Worm (Caenorhabditis elegans) whole organism, L4 larva: ENCODE results near the gene F47B8.3.

Source experiments
- T20F7.1 ChIP-seq: fragments of 200-800 bp; sonication (Bioruptor generic); optimal IDR thresholded peaks from 2 replicates; lab custom pipeline; 2018; ENCODE audit warnings: mild to moderate bottlenecking, missing genetic modification characterization, missing compliant biosample characterization
- Y48G9A.11 ChIP-seq: fragments of 200-800 bp; sonication (Bioruptor generic); IDR thresholded peaks from 2 replicates; pipeline ENCODE4 v1.3.6; 2022; ENCODE audit warnings: missing genetic modification reagents, missing genetic modification characterization, missing compliant biosample characterization
- aly-2 ChIP-seq: sonication (generic microtip); optimal IDR thresholded peaks from 2 replicates; lab custom pipeline; 2018; ENCODE audit warnings: missing biosample characterization, missing genetic modification characterization
- skn-1 ChIP-seq: fragments of 150-350 bp; optimal IDR thresholded peaks from 2 replicates; lab custom pipeline; 2014; ENCODE audit warnings: missing biosample characterization, missing genetic modification characterization
- unc-130 ChIP-seq: sonication (generic microtip); optimal IDR thresholded peaks from 2 replicates; lab custom pipeline; 2016; ENCODE audit warnings: missing genetic modification reagents, missing genetic modification characterization, missing compliant biosample characterization
- unc-62 ChIP-seq, 3 experiments: fragments of 150-350 bp in 1 of 3; sonication (generic microtip); optimal IDR thresholded peaks in 2 of 3; peaks in 1 of 3; 1 replicate in 1 of 3; 2 replicates in 2 of 3; lab custom pipeline; 2014 to 2017; ENCODE audit warnings: missing biosample characterization in 3 of 3, missing genetic modification characterization in 3 of 3, missing genetic modification reagents in 3 of 3, missing genotype in 1 of 3

DNA sequence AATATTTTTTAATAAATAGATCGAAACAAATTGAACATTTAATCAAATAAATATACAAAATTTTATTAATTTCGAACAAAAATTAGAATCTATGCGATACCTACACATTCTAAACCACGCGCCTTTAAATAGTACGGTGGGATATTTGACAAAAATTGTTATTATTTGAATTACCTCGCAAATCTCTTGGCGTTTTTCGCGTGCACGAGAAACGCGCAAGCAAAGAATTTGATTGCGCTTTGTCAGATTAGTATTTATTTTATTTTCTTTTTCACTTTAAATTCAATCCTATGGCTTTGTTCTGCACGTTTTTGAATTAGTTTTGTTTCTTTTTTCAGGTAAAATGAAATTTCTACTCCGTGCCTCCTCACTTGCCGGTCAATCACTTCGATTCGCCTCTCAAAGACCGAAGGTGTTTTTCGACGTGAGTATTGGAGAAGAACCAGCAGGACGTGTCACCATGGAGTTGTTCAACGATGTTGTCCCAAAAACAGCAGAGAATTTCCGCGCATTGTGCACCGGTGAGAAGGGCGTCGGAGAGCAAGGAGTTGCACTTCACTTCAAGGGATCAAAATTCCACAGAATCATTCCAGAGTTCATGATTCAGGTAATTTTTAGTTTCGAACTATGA is 33.0 kb upstream of the F47B8.3 start, which contains the start of gene cyn-1:
- TF ChIP-seq aly-2: no peak
- TF ChIP-seq Y48G9A.11 (GFP tag; lab: Robert Waterston, UW): no peak
- peak; percentile 41 for TF ChIP-seq unc-130 (GFP tag; lab: Kevin White, UChicago)
- TF ChIP-seq skn-1 (tag; lab: Kevin White, UChicago): no peak
- TF ChIP-seq T20F7.1 (GFP tag; lab: Kevin White, UChicago): peak; percentile 72
- no peak for TF ChIP-seq unc-62 (GFP tag; optimal IDR thresholded peaks at IDR 0.05 in 1 of 2; lab: Kevin White, UChicago)
- TF ChIP-seq unc-62 (tag; optimal IDR thresholded peaks at IDR 0.05; lab: Kevin White, UChicago): no peak
